Worm (Caenorhabditis elegans): ENCODE measurements around the gene nlp-16.

The nlp-16 gene

ce11 chrIV:6221878-6222277 lies 37.8 kb downstream of the nlp-16 start, which contains the start of gene C49A9.3:
Gene C49A9.3 (plus strand): TSS chrIV:6222089.
- TF ChIP-seq bed-3 (GFP tag; optimal IDR thresholded peaks at IDR 0.05) (no peak), mep-1 (tag; optimal IDR thresholded peaks at IDR 0.05) (no peak), M03D4.4 (tag; optimal IDR thresholded peaks at IDR 0.05) (no peak), ham-2 (GFP tag; optimal IDR thresholded peaks at IDR 0.05) (no peak), lin-13 (tag; optimal IDR thresholded peaks at IDR 0.05) (no peak), hlh-1 (tag; optimal IDR thresholded peaks at IDR 0.05) (no peak), ceh-39 (tag; optimal IDR thresholded peaks at IDR 0.05) (no peak), elt-1 (tag; optimal IDR thresholded peaks at IDR 0.05; ENCODE audit: borderline replicate concordance, insufficient read depth) (no peak), nhr-76 (tag; optimal IDR thresholded peaks at IDR 0.05) (no peak), nhr-237 (tag; optimal IDR thresholded peaks at IDR 0.05) (no peak), lin-32 (GFP tag; optimal IDR thresholded peaks at IDR 0.05) (no peak), cnd-1 (tag; optimal IDR thresholded peaks at IDR 0.05) (no peak), mls-2 (tag; optimal IDR thresholded peaks at IDR 0.05) (no peak), unc-62 (GFP tag; optimal IDR thresholded peaks at IDR 0.05) (no peak)

- TF ChIP-seq ceh-83 (GFP tag; optimal IDR thresholded peaks at IDR 0.05) (no peak), lin-32 (GFP tag; optimal IDR thresholded peaks at IDR 0.05) (no peak), elt-1 (tag; optimal IDR thresholded peaks at IDR 0.05; ENCODE audit: borderline replicate concordance, insufficient read depth) (no peak), drap-1 (GFP tag; optimal IDR thresholded peaks at IDR 0.05) (no peak), unc-39 (tag; optimal IDR thresholded peaks at IDR 0.05) (no peak), ceh-39 (tag; optimal IDR thresholded peaks at IDR 0.05) (no peak), lsy-2 (tag; optimal IDR thresholded peaks at IDR 0.05) (no peak), sptf-1 (tag; optimal IDR thresholded peaks at IDR 0.05) (no peak), ztf-11 (tag; optimal IDR thresholded peaks at IDR 0.05) (no peak), unc-120 (tag; optimal IDR thresholded peaks at IDR 0.05; ENCODE audit: poor library complexity, severe bottlenecking) (no peak), mls-2 (tag; optimal IDR thresholded peaks at IDR 0.05) (no peak)
These were observed 40.2 kb downstream of the nlp-16 start, which contains the start of gene C49A9.4 for ce11 chrIV:6219429-6219828. Gene C49A9.4 (plus strand): TSS chrIV:6219693.

- TF ChIP-seq sptf-1 (tag; optimal IDR thresholded peaks at IDR 0.05), result no peak
- no peak for TF ChIP-seq hlh-1 (tag; optimal IDR thresholded peaks at IDR 0.05)
- no peak for TF ChIP-seq cnd-1 (tag; optimal IDR thresholded peaks at IDR 0.05)
- no peak for TF ChIP-seq elt-3 (tag; optimal IDR thresholded peaks at IDR 0.05)
- no peak for TF ChIP-seq zip-8 (tag; optimal IDR thresholded peaks at IDR 0.05)
- TF ChIP-seq ceh-83 (GFP tag; optimal IDR thresholded peaks at IDR 0.05), result no peak
- TF ChIP-seq ces-1 (GFP tag; optimal IDR thresholded peaks at IDR 0.05), result no peak
- no peak for TF ChIP-seq nhr-237 (tag; optimal IDR thresholded peaks at IDR 0.05)
- TF ChIP-seq nhr-12 (tag; optimal IDR thresholded peaks at IDR 0.05), result no peak
- TF ChIP-seq nhr-76 (tag; optimal IDR thresholded peaks at IDR 0.05), result no peak
These were observed 42.1 kb downstream of the nlp-16 start for ce11 chrIV:6217503-6217902.

- TF ChIP-seq lin-32 (GFP tag; optimal IDR thresholded peaks at IDR 0.05) (no peak), bed-3 (GFP tag; optimal IDR thresholded peaks at IDR 0.05) (no peak), mep-1 (tag; optimal IDR thresholded peaks at IDR 0.05) (no peak), unc-120 (tag; optimal IDR thresholded peaks at IDR 0.05; ENCODE audit: poor library complexity, severe bottlenecking) (no peak), nhr-2 (tag; optimal IDR thresholded peaks at IDR 0.05) (no peak), blmp-1 (tag; optimal IDR thresholded peaks at IDR 0.05) (no peak), nhr-12 (tag; optimal IDR thresholded peaks at IDR 0.05) (no peak), ceh-43 (GFP tag; optimal IDR thresholded peaks at IDR 0.05) (no peak), elt-3 (tag; optimal IDR thresholded peaks at IDR 0.05) (no peak), snpc-4 (tag; optimal IDR thresholded peaks at IDR 0.05) (no peak), nhr-237 (tag; optimal IDR thresholded peaks at IDR 0.05) (no peak)
These were observed 42.6 kb downstream of the nlp-16 start, which contains the start of gene C49A9.9 for ce11 chrIV:6217066-6217465. Gene C49A9.9 (plus strand): TSS chrIV:6217372.

- TF ChIP-seq M03D4.4 (tag; optimal IDR thresholded peaks at IDR 0.05) (no peak), ceh-43 (GFP tag; optimal IDR thresholded peaks at IDR 0.05) (no peak), elt-3 (tag; optimal IDR thresholded peaks at IDR 0.05) (no peak), mep-1 (tag; optimal IDR thresholded peaks at IDR 0.05) (no peak), lin-13 (tag; optimal IDR thresholded peaks at IDR 0.05) (no peak), bed-3 (GFP tag; optimal IDR thresholded peaks at IDR 0.05) (no peak)
These were observed 46.2 kb downstream of the nlp-16 start, which contains the start of gene C49A9.5 for ce11 chrIV:6213403-6213802. Gene C49A9.5 (plus strand): TSS chrIV:6213673.

ce11 chrIV:6210574-6210973 lies 49.1 kb downstream of the nlp-16 start, which contains the start of the genes ugt-24 and C49A9.6:
Gene ugt-24 (minus strand): TSS chrIV:6210720.
Gene C49A9.6 (plus strand): TSS chrIV:6210936.
- TF ChIP-seq nhr-2 (tag; optimal IDR thresholded peaks at IDR 0.05) (no peak), ceh-39 (tag; optimal IDR thresholded peaks at IDR 0.05) (no peak), mls-2 (tag; optimal IDR thresholded peaks at IDR 0.05) (no peak), flh-1 (GFP tag; optimal IDR thresholded peaks at IDR 0.05) (no peak)

Data from whole organism, mixed stage, embryonic.